Fruit fly (Drosophila melanogaster) whole organism, embryonic: ENCODE measurements around the gene EMC5.

Source experiments
- ATbp ChIP-seq: fragments of 200-800 bp; sonication (Bioruptor generic); optimal IDR thresholded peaks from 2 replicates; lab custom pipeline; 2017; ENCODE audit warnings: missing biosample characterization, mild to moderate bottlenecking, missing genetic modification characterization, missing genetic modification reagents
- B-H1 ChIP-seq: fragments of 200-800 bp; sonication (Bioruptor generic); IDR thresholded peaks from 3 replicates; pipeline ENCODE4 v1.3.6; 2022; ENCODE audit warnings: missing biosample characterization, missing genetic modification characterization
- Bteb2 ChIP-seq: fragments of 200-800 bp; sonication (Bioruptor generic); optimal IDR thresholded peaks from 2 replicates; lab custom pipeline; 2016; ENCODE audit warnings: missing biosample characterization, missing genetic modification characterization
- CG12155 ChIP-seq: fragments of 200-800 bp; sonication (Bioruptor generic); optimal IDR thresholded peaks from 3 replicates; lab custom pipeline; 2016; ENCODE audit warnings: missing biosample characterization, missing genetic modification characterization
- CG12299 ChIP-seq: fragments of 200-800 bp; sonication (Bioruptor generic); optimal IDR thresholded peaks from 2 replicates; lab custom pipeline; 2018; ENCODE audit warnings: missing biosample characterization, mild to moderate bottlenecking, missing genetic modification characterization
- CG1233 ChIP-seq: fragments of 200-800 bp; sonication (Bioruptor generic); optimal IDR thresholded peaks from 4 replicates; lab custom pipeline; 2018; ENCODE audit warnings: missing biosample characterization, mild to moderate bottlenecking, missing genetic modification characterization
- CG12659 ChIP-seq: fragments of 200-800 bp; sonication (Bioruptor generic); optimal IDR thresholded peaks from 3 replicates; lab custom pipeline; 2017; ENCODE audit warnings: mild to moderate bottlenecking, missing biosample characterization, missing genetic modification reagents, missing genetic modification characterization
- CG14667 ChIP-seq: fragments of 200-800 bp; sonication (Bioruptor generic); IDR thresholded peaks from 2 replicates; pipeline ENCODE4 v1.3.6; 2022; ENCODE audit warnings: missing biosample characterization, missing genetic modification characterization
- CG15269 ChIP-seq: fragments of 200-800 bp; sonication (Bioruptor generic); optimal IDR thresholded peaks from 2 replicates; lab custom pipeline; 2018; ENCODE audit warnings: missing biosample characterization, mild to moderate bottlenecking, missing genetic modification characterization, moderate library complexity
- CG15514 ChIP-seq: fragments of 200-800 bp; sonication (Bioruptor generic); optimal IDR thresholded peaks from 3 replicates; lab custom pipeline; 2017; ENCODE audit warnings: missing biosample characterization, missing genetic modification characterization, mild to moderate bottlenecking, moderate library complexity, missing genetic modification reagents
- CG1602 ChIP-seq: fragments of 200-800 bp; sonication (Bioruptor generic); optimal IDR thresholded peaks from 3 replicates; lab custom pipeline; 2016; ENCODE audit warnings: missing biosample characterization, missing genetic modification characterization
- CG16863 ChIP-seq: fragments of 200-800 bp; sonication (Bioruptor generic); optimal IDR thresholded peaks from 3 replicates; lab custom pipeline; 2016; ENCODE audit warnings: missing biosample characterization, missing genetic modification characterization
- CG18599 ChIP-seq: fragments of 200-800 bp; sonication (Bioruptor generic); optimal IDR thresholded peaks from 3 replicates; lab custom pipeline; 2017; ENCODE audit warnings: missing biosample characterization, missing genetic modification characterization, mild to moderate bottlenecking, moderate library complexity, missing genetic modification reagents
- CG2889 ChIP-seq: fragments of 200-800 bp; sonication (Bioruptor generic); IDR thresholded peaks from 3 replicates; pipeline ENCODE4 v1.3.6; 2022; ENCODE audit warnings: missing biosample characterization, missing genetic modification characterization
- CG32532 ChIP-seq: fragments of 200-800 bp; sonication (Bioruptor generic); IDR thresholded peaks from 2 replicates; pipeline ENCODE4 v1.3.6; 2022; ENCODE audit warnings: missing biosample characterization, missing genetic modification characterization
- CG3407 ChIP-seq: fragments of 200-800 bp; sonication (Bioruptor generic); optimal IDR thresholded peaks from 2 replicates; lab custom pipeline; 2018; ENCODE audit warnings: missing biosample characterization, mild to moderate bottlenecking, missing genetic modification characterization
- CG34376 ChIP-seq: fragments of 200-800 bp; sonication (Bioruptor generic); optimal IDR thresholded peaks from 2 replicates; lab custom pipeline; 2018; ENCODE audit warnings: missing biosample characterization, mild to moderate bottlenecking, missing genetic modification characterization
- CG9609 ChIP-seq: fragments of 200-800 bp; sonication (Bioruptor generic); optimal IDR thresholded peaks from 3 replicates; lab custom pipeline; 2016; ENCODE audit warnings: missing biosample characterization, missing genetic modification characterization
- CG9727 ChIP-seq: fragments of 200-800 bp; sonication (Bioruptor generic); optimal IDR thresholded peaks from 3 replicates; lab custom pipeline; 2017; ENCODE audit warnings: missing biosample characterization, mild to moderate bottlenecking, missing genetic modification characterization
- CG9817 ChIP-seq: fragments of 200-800 bp; sonication (Bioruptor generic); optimal IDR thresholded peaks from 2 replicates; lab custom pipeline; 2018; ENCODE audit warnings: missing biosample characterization, mild to moderate bottlenecking, missing genetic modification characterization, moderate library complexity
- Chrac-16 ChIP-seq: fragments of 200-800 bp; sonication (Bioruptor generic); optimal IDR thresholded peaks from 3 replicates; lab custom pipeline; 2016; ENCODE audit warnings: missing biosample characterization, missing genetic modification characterization
- Dbx ChIP-seq: fragments of 200-800 bp; sonication (Bioruptor generic); IDR thresholded peaks from 3 replicates; pipeline ENCODE4 v1.3.6; 2022; ENCODE audit warnings: missing biosample characterization, missing genetic modification characterization
- Dip3 ChIP-seq: fragments of 200-800 bp; sonication (Bioruptor generic); optimal IDR thresholded peaks from 3 replicates; lab custom pipeline; 2016; ENCODE audit warnings: missing biosample characterization, missing genetic modification characterization
- HmgZ ChIP-seq: fragments of 200-800 bp; sonication (Bioruptor generic); optimal IDR thresholded peaks from 2 replicates; lab custom pipeline; 2018; ENCODE audit warnings: missing biosample characterization, mild to moderate bottlenecking, missing genetic modification characterization
- Hr78 ChIP-seq, 2 experiments: fragments of 200-800 bp in 1 of 2; fragments of >200 bp in 1 of 2; sonication (Bioruptor generic) in 1 of 2; optimal IDR thresholded peaks; 2 replicates each; lab custom pipeline; 2017 to 2019; ENCODE audit warnings: missing biosample characterization in 2 of 2, missing genetic modification characterization in 2 of 2, mild to moderate bottlenecking in 1 of 2, moderate library complexity in 1 of 2
- Meics ChIP-seq: fragments of 200-800 bp; sonication (Bioruptor generic); optimal IDR thresholded peaks from 2 replicates; lab custom pipeline; 2017; ENCODE audit warnings: missing biosample characterization, mild to moderate bottlenecking, missing genetic modification characterization
- Mes4 ChIP-seq: fragments of 200-800 bp; sonication (Bioruptor generic); optimal IDR thresholded peaks from 2 replicates; lab custom pipeline; 2016; ENCODE audit warnings: missing biosample characterization, missing genetic modification characterization
- Oli ChIP-seq: fragments of 200-800 bp; sonication (Bioruptor generic); optimal IDR thresholded peaks from 2 replicates; lab custom pipeline; 2018; ENCODE audit warnings: missing biosample characterization, mild to moderate bottlenecking, missing genetic modification characterization, moderate library complexity
- Spps ChIP-seq: fragments of 200-800 bp; sonication (Bioruptor generic); optimal IDR thresholded peaks from 2 replicates; lab custom pipeline; 2018; ENCODE audit warnings: missing biosample characterization, mild to moderate bottlenecking, missing genetic modification characterization
- Stat92E ChIP-seq, 3 experiments: fragments of >200 bp in 2 of 3; fragments of 200-800 bp in 1 of 3; sonication (Bioruptor generic) in 1 of 3; optimal IDR thresholded peaks; 2 replicates each; lab custom pipeline; 2017 to 2019; ENCODE audit warnings: missing biosample characterization in 3 of 3, missing genetic modification characterization in 3 of 3, mild to moderate bottlenecking in 1 of 3, moderate library complexity in 1 of 3
- al ChIP-seq: fragments of 200-800 bp; sonication (Bioruptor generic); IDR thresholded peaks from 2 replicates; pipeline ENCODE4 v1.3.6; 2022; ENCODE audit warnings: missing biosample characterization, missing genetic modification characterization
- ase ChIP-seq: fragments of 200-800 bp; sonication (Bioruptor generic); IDR thresholded peaks from 3 replicates; pipeline ENCODE4 v1.3.6; 2022; ENCODE audit warnings: missing biosample characterization, missing genetic modification characterization
- bab2 ChIP-seq: fragments of 200-800 bp; sonication (Bioruptor generic); optimal IDR thresholded peaks from 2 replicates; lab custom pipeline; 2016; ENCODE audit warnings: missing biosample characterization, missing genetic modification characterization
- br ChIP-seq: fragments of >200 bp; optimal IDR thresholded peaks from 2 replicates; lab custom pipeline; 2017
- cad ChIP-seq: fragments of >200 bp; optimal IDR thresholded peaks from 2 replicates; lab custom pipeline; 2017; ENCODE audit warnings: missing biosample characterization, missing genetic modification characterization
- dysf ChIP-seq: fragments of 200-800 bp; sonication (Bioruptor generic); IDR thresholded peaks from 3 replicates; pipeline ENCODE4 v1.3.6; 2022; ENCODE audit warnings: missing biosample characterization, missing genetic modification characterization
- fru ChIP-seq: fragments of >200 bp; optimal IDR thresholded peaks from 2 replicates; lab custom pipeline; 2017
- h ChIP-seq: fragments of >200 bp; optimal IDR thresholded peaks from 2 replicates; lab custom pipeline; 2017
- mirr ChIP-seq: fragments of 200-800 bp; sonication (Bioruptor generic); optimal IDR thresholded peaks from 3 replicates; lab custom pipeline; 2018; ENCODE audit warnings: missing biosample characterization, mild to moderate bottlenecking, missing genetic modification characterization
- nmo ChIP-seq: fragments of 200-800 bp; sonication (Bioruptor generic); optimal IDR thresholded peaks from 2 replicates; lab custom pipeline; 2018; ENCODE audit warnings: missing biosample characterization, mild to moderate bottlenecking, missing genetic modification characterization, moderate library complexity
- odd ChIP-seq: fragments of 200-800 bp; sonication (Bioruptor generic); optimal IDR thresholded peaks from 2 replicates; lab custom pipeline; 2017; ENCODE audit warnings: missing biosample characterization, mild to moderate bottlenecking, missing genetic modification characterization
- otp ChIP-seq: fragments of 200-800 bp; sonication (Bioruptor generic); IDR thresholded peaks from 3 replicates; pipeline ENCODE4, ENCODE4 v1.3.6; 2022; ENCODE audit warnings: missing biosample characterization, missing genetic modification characterization
- prd ChIP-seq, 3 experiments: fragments of >200 bp in 2 of 3; fragments of 200-800 bp in 1 of 3; sonication (Bioruptor generic) in 1 of 3; optimal IDR thresholded peaks in 2 of 3; IDR thresholded peaks in 1 of 3; 2 replicates in 2 of 3; 3 replicates in 1 of 3; pipeline versions ENCODE4 v1.3.6 to Lab custom; 2017 to 2022; ENCODE audit warnings: missing biosample characterization in 1 of 3, missing genetic modification characterization in 1 of 3
- pum ChIP-seq: fragments of 200-800 bp; sonication (Bioruptor generic); optimal IDR thresholded peaks from 2 replicates; lab custom pipeline; 2016; ENCODE audit warnings: missing biosample characterization, missing genetic modification characterization
- salm ChIP-seq: fragments of 200-800 bp; sonication (Bioruptor generic); optimal IDR thresholded peaks from 2 replicates; lab custom pipeline; 2018; ENCODE audit warnings: missing biosample characterization, mild to moderate bottlenecking, missing genetic modification characterization
- sim ChIP-seq: fragments of 200-800 bp; sonication (Bioruptor generic); IDR thresholded peaks from 2 replicates; pipeline ENCODE4 v1.3.6; 2022; ENCODE audit warnings: missing biosample characterization, missing genetic modification characterization
- tll ChIP-seq, 2 experiments: fragments of 200-800 bp in 1 of 2; fragments of >200 bp in 1 of 2; sonication (Bioruptor generic) in 1 of 2; optimal IDR thresholded peaks; 2 replicates each; lab custom pipeline; 2017 to 2019; ENCODE audit warnings: missing biosample characterization in 2 of 2, missing genetic modification characterization in 2 of 2, mild to moderate bottlenecking in 1 of 2, moderate library complexity in 1 of 2
- toy ChIP-seq: fragments of 200-800 bp; sonication (Bioruptor generic); IDR thresholded peaks from 2 replicates; pipeline ENCODE4 v1.3.6; 2022; ENCODE audit warnings: missing biosample characterization, missing genetic modification characterization
- wek ChIP-seq: fragments of 200-800 bp; sonication (Bioruptor generic); optimal IDR thresholded peaks from 3 replicates; lab custom pipeline; 2018; ENCODE audit warnings: missing biosample characterization, mild to moderate bottlenecking, missing genetic modification characterization, moderate library complexity

The EMC5 gene

dm6 chr2L:18974063-18974779, 13.3 kb upstream of the EMC5 start, which contains the start of the genes L2HGDH and CG10431 (continued):
- no peak for TF ChIP-seq br
- TF ChIP-seq CG12155 = peak; percentile 33
- peak; percentile 18 for TF ChIP-seq bab2 (GFP tag; lab: Kevin White, UChicago)
- TF ChIP-seq odd = peak; percentile 30
- TF ChIP-seq CG34376 (GFP tag; lab: Kevin White, UChicago) = peak; percentile 91
- TF ChIP-seq Stat92E (GFP tag; optimal IDR thresholded peaks at IDR 0.05; lab: Kevin White, UChicago) = no peak
- no peak for TF ChIP-seq B-H1 (GFP tag; lab: Robert Waterston, UW)
- TF ChIP-seq CG1602 (GFP tag; lab: Kevin White, UChicago) = peak; percentile 55
- peak; percentile 62 for TF ChIP-seq CG15269 (tag; lab: Kevin White, UChicago)
- TF ChIP-seq mirr = peak; percentile 67
- peak; percentile 72 for TF ChIP-seq Meics (GFP tag; lab: Kevin White, UChicago)
- TF ChIP-seq fru (lab: Kevin White, UChicago) = no peak
- TF ChIP-seq sim (GFP tag; lab: Robert Waterston, UW) = peak; percentile 14; the same call in 1 of the 2 replicates
- no peak for TF ChIP-seq prd (optimal IDR thresholded peaks at IDR 0.05; lab: Kevin White, UChicago)
- 0 out of 3 replicates have a peak, but pooled peaks have one; percentile 9 for TF ChIP-seq prd (GFP tag; IDR thresholded peaks at IDR 0.05; lab: Robert Waterston, UW)
- TF ChIP-seq h (lab: Kevin White, UChicago) = no peak
- peak; percentile 76 for TF ChIP-seq CG18599 (GFP tag; lab: Kevin White, UChicago)
- TF ChIP-seq Spps (tag; lab: Kevin White, UChicago) = peak; percentile 23
- TF ChIP-seq tll (GFP tag; optimal IDR thresholded peaks at IDR 0.05; lab: Kevin White, UChicago) = peak in 1 of 2 experiments; percentile 13
- no peak for TF ChIP-seq toy
- peak; percentile 78 for TF ChIP-seq nmo
- TF ChIP-seq cad (GFP tag; lab: Kevin White, UChicago) = no peak
- peak; percentile 60 for TF ChIP-seq Chrac-16 (GFP tag; lab: Kevin White, UChicago)
- TF ChIP-seq CG9609 (GFP tag; lab: Kevin White, UChicago) = no peak
- peak; percentile 3 for TF ChIP-seq wek (GFP tag; lab: Kevin White, UChicago)
- no peak for TF ChIP-seq CG2889 (GFP tag; lab: Robert Waterston, UW)
- TF ChIP-seq CG12659 (GFP tag; lab: Kevin White, UChicago) = peak; percentile 80
- 0 out of 3 replicates have a peak, but pooled peaks have one; percentile 27 for TF ChIP-seq Dbx (GFP tag; lab: Robert Waterston, UW)
- peak; percentile 54 for TF ChIP-seq CG9727 (GFP tag; lab: Kevin White, UChicago)
- TF ChIP-seq CG32532 = peak; percentile 46
- TF ChIP-seq CG16863 = no peak
- TF ChIP-seq al (GFP tag; lab: Robert Waterston, UW) = no peak
- TF ChIP-seq salm (tag; lab: Kevin White, UChicago) = peak; percentile 28
- TF ChIP-seq CG12299 = peak; percentile 65
- TF ChIP-seq otp (GFP tag; lab: Robert Waterston, UW) = peak; percentile 89
- no peak for TF ChIP-seq CG14667 (GFP tag; lab: Robert Waterston, UW)
- TF ChIP-seq CG15514 = peak; percentile 65
- TF ChIP-seq Oli (tag; lab: Kevin White, UChicago) = peak; percentile 53
- TF ChIP-seq CG1233 (GFP tag; lab: Kevin White, UChicago) = peak; percentile 39
- peak; percentile 34 for TF ChIP-seq CG9817 (tag; lab: Kevin White, UChicago)
- TF ChIP-seq CG3407 (GFP tag; lab: Kevin White, UChicago) = no peak
- TF ChIP-seq dysf (GFP tag; lab: Robert Waterston, UW) = peak; percentile 44; the same call in 1 of the 3 replicates
- peak in 1 of 2 experiments; percentile 72 for TF ChIP-seq Hr78 (GFP tag; optimal IDR thresholded peaks at IDR 0.05; lab: Kevin White, UChicago)
- TF ChIP-seq ATbp (GFP tag; lab: Kevin White, UChicago) = peak; percentile 25
- TF ChIP-seq Bteb2 (GFP tag; lab: Kevin White, UChicago) = peak; percentile 65
- TF ChIP-seq pum (GFP tag; lab: Kevin White, UChicago) = peak; percentile 33
- TF ChIP-seq Mes4 (GFP tag; lab: Kevin White, UChicago) = no peak
- no peak for TF ChIP-seq Dip3 (GFP tag; lab: Kevin White, UChicago)
- no peak for TF ChIP-seq ase
- peak; percentile 51 for TF ChIP-seq HmgZ (tag; lab: Kevin White, UChicago)
